Worm (Caenorhabditis elegans): ENCODE data around the gene F49E11.7.

F49E11.7 gene

DNA sequence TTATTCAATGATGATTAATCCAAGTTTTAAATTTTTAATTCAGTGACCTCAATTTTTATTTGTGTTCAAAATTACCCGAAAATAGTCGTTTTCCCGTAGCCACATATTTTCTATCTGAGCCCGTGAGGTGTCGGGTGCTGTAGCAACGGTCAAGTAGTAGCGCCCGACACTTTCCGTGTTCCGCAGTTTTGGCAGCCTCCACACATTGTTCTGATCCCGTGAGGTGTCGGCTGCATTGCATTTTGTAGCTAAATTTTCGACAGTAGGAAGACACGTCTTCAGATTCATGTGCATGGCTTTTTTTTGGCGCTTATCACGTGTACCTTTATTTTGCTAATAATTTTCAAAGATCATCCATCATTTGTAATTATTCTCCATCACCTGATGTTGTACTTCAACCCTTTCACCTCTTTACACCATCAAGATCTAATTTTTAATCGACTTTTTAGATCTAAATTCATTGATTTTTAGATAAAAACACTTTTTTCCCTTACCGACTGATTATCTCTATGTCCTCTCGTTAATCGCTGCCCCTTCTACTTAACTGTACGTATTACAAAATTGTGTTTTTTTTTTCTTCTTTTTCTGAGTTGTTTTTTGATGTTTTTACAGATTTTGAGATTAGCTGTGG lies 38.8 kb upstream of the F49E11.7 start:
- TF ChIP-seq lin-26 (GFP tag; IDR thresholded peaks at IDR 0.05): no peak
- TF ChIP-seq hsf-1 (GFP tag; IDR thresholded peaks at IDR 0.05): no peak
- no peak for TF ChIP-seq dpl-1 (GFP tag; optimal IDR thresholded peaks at IDR 0.05)
- no peak for TF ChIP-seq snpc-4 (GFP tag; optimal IDR thresholded peaks at IDR 0.05)
- peak; percentile 41 to 84 (median 62) for TF ChIP-seq snpc-4 (tag; optimal IDR thresholded peaks at IDR 0.05)
- TF ChIP-seq somi-1 (GFP tag; optimal IDR thresholded peaks at IDR 0.05): no peak
- no peak for TF ChIP-seq xnd-1 (tag; optimal IDR thresholded peaks at IDR 0.05)
- TF ChIP-seq madf-8 (GFP tag; conservative IDR thresholded peaks at IDR 0.05): no peak
- TF ChIP-seq tlf-1 (GFP tag; optimal IDR thresholded peaks at IDR 0.05): no peak

DNA sequence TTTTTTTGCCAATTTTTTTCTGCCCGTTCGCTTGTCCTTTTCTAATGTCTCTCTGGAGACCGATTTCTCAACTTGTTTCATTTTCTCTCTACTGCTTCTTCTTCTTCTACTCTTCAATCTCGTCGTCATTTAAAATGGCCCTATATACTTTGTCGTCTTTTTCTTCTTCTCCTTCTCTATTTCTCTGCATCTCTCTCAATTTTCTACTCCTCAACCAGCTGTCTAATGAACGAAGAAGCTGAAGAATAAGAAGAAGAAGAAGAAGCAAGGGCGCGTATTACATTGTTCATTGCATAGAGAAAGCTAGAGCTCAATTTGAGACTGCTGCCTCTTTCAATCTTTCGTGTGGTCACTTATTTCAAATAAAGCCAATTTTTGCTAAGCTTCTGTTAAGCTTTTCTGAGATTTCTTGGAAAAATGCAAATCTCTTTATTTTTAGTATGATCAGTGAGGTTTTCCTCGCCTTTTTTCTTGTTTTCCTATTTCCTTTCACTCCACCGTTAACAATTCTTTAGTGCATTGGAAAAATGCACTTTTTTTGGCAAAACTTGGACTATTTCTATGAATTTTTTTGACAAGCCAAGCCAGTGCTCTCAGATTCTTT lies 36.8 kb upstream of the F49E11.7 start:
- TF ChIP-seq ztf-28 (GFP tag; IDR thresholded peaks at IDR 0.05) (no peak), nhr-80 (tag; optimal IDR thresholded peaks at IDR 0.05) (no peak), B0261.1 (tag; optimal IDR thresholded peaks at IDR 0.05) (no peak), nfya-2 (GFP tag; IDR thresholded peaks at IDR 0.05) (no peak)

DNA sequence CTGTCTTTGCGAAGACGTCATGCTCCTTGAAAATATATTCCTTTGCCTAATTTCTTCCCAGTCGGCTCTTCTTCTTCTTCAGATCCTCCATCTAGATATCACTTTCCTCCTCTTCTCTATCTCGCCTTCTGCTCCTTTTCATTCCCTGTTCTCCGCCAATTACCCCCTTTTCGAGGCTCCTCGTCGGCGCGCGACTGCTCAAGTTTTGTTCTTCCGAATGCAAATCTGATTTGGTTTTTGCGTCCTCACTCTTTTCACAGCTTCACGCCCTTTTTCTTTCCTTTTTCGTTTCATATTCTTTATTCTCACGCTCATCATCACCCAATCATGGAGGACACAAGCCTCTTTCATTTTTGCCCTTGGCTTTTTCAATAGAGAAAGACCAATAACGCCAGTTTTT lies 35.8 kb upstream of the F49E11.7 start:
- TF ChIP-seq nhr-80 (tag; optimal IDR thresholded peaks at IDR 0.05) (no peak), zfh-2 (GFP tag; conservative IDR thresholded peaks at IDR 0.05) (peak; percentile 73), xnd-1 (tag; optimal IDR thresholded peaks at IDR 0.05) (no peak), let-607 (tag; optimal IDR thresholded peaks at IDR 0.05) (no peak), repo-1 (tag; optimal IDR thresholded peaks at IDR 0.05) (no peak), snpc-4 (GFP tag; optimal IDR thresholded peaks at IDR 0.05) (no peak), snpc-4 (tag; optimal IDR thresholded peaks at IDR 0.05) (no peak), egrh-3 (GFP tag; IDR thresholded peaks at IDR 0.05) (0 out of 2 replicates have a peak, but pooled peaks have one; percentile 8), ztf-22 (GFP tag; optimal IDR thresholded peaks at IDR 0.05) (no peak)

DNA sequence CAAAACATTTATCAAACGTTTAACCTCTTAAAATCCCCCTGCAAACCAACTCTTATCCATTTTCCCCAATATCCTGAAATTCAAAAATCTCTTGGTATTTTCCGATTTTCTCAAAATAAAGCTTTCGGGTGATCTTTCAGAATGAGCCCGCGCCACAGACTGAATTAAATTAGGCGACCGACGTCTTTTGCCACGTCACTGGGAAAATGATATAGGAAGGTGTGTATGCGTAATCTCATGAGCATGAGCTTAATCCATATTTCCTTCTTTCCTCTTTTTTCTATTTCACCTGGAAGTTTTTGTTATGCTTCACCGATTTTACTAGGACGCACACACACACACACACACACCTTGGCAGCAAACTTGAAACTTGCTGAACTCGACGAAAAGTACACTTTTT lies 31.7 kb upstream of the F49E11.7 start:
- TF ChIP-seq ets-4 (GFP tag; optimal IDR thresholded peaks at IDR 0.05) (no peak), pha-4 (tag; optimal IDR thresholded peaks at IDR 0.05) (no peak), madf-6 (GFP tag; IDR thresholded peaks at IDR 0.05) (no peak), nfyb-1 (GFP tag; IDR thresholded peaks at IDR 0.05) (no peak), sdz-38 (tag; optimal IDR thresholded peaks at IDR 0.05) (no peak), ceh-79 (tag; optimal IDR thresholded peaks at IDR 0.05) (no peak), madf-10 (tag; optimal IDR thresholded peaks at IDR 0.05) (no peak), Y95B8A.8 (GFP tag; IDR thresholded peaks at IDR 0.05) (no peak), ztf-18 (tag; optimal IDR thresholded peaks at IDR 0.05) (no peak), ztf-28 (GFP tag; IDR thresholded peaks at IDR 0.05) (no peak), ztf-22 (GFP tag; optimal IDR thresholded peaks at IDR 0.05) (no peak), snpc-3.4 (tag; optimal IDR thresholded peaks at IDR 0.05) (no peak), sea-2 (GFP tag; IDR thresholded peaks at IDR 0.05) (no peak), ztf-25 (GFP tag; IDR thresholded peaks at IDR 0.05) (no peak), lir-1 (GFP tag; conservative IDR thresholded peaks at IDR 0.05) (no peak), die-1 (tag; optimal IDR thresholded peaks at IDR 0.05) (no peak), zfh-2 (GFP tag; conservative IDR thresholded peaks at IDR 0.05) (no peak), F37B4.10 (GFP tag; IDR thresholded peaks at IDR 0.05) (no peak), C06A6.2 (GFP tag; conservative IDR thresholded peaks at IDR 0.05) (no peak)

Measured in whole organism, young adult.